Fruit fly (Drosophila melanogaster): ENCODE results near the gene shps.

shps gene

DNA sequence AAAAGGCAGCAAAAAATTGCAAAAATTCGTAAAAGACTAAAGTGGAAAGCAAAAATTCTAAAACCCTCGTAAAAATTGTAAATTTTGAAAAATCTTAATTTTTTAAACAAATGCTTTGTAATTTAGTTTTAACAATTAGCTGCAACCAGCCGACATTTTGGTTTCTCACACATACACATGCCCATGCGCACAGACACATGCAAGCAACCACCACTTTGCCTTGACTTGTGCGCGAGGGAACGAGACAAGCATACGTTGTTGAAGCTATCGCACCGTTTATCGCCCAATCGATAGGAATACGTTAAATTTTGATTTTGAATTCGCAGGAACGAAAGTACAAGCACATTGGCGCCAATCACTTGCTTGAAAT lies 41.0 kb downstream of the shps start (continued):
- TF ChIP-seq CG15514 (GFP tag; optimal IDR thresholded peaks at IDR 0.05) = peak; percentile 49
- peak; percentile 14 for TF ChIP-seq trem (tag; optimal IDR thresholded peaks at IDR 0.05)
- peak; percentile 66 for TF ChIP-seq CG1832 (GFP tag; optimal IDR thresholded peaks at IDR 0.05)
- peak; percentile 68 for TF ChIP-seq CG12299 (tag; optimal IDR thresholded peaks at IDR 0.05)
- TF ChIP-seq Scr (GFP tag; IDR thresholded peaks at IDR 0.05; ENCODE audit: partially characterized antibody) = peak; percentile 68
- TF ChIP-seq CG8478 (optimal IDR thresholded peaks at IDR 0.05) = peak; percentile 88
- TF ChIP-seq CG16813 (GFP tag; IDR thresholded peaks at IDR 0.05; ENCODE audit: partially characterized antibody) = peak; percentile 57
- TF ChIP-seq CG5953 (GFP tag; IDR thresholded peaks at IDR 0.05) = no peak
- TF ChIP-seq da (GFP tag; optimal IDR thresholded peaks at IDR 0.05) = no peak
- no peak for TF ChIP-seq CG14441 (GFP tag; IDR thresholded peaks at IDR 0.05)
- peak; percentile 83 for TF ChIP-seq YL-1 (GFP tag; optimal IDR thresholded peaks at IDR 0.05)
- TF ChIP-seq mld (GFP tag; IDR thresholded peaks at IDR 0.05; ENCODE audit: partially characterized antibody) = peak; percentile 62; the same call in 2 of the 3 replicates
- no peak for TF ChIP-seq az2 (GFP tag; optimal IDR thresholded peaks at IDR 0.05)
- peak; percentile 71 for TF ChIP-seq Sry-δ (GFP tag; optimal IDR thresholded peaks at IDR 0.05)
- TF ChIP-seq CG11504 (tag; optimal IDR thresholded peaks at IDR 0.05) = no peak
- TF ChIP-seq CG34224 (GFP tag; IDR thresholded peaks at IDR 0.05; ENCODE audit: partially characterized antibody) = peak; percentile 67
- peak; percentile 82 for TF ChIP-seq seq (GFP tag; IDR thresholded peaks at IDR 0.05)
- TF ChIP-seq HLHmδ (GFP tag; optimal IDR thresholded peaks at IDR 0.05) = peak; percentile 11
- peak; percentile 1 for TF ChIP-seq Side (GFP tag; optimal IDR thresholded peaks at IDR 0.05)
- no peak for TF ChIP-seq hkb (optimal IDR thresholded peaks at IDR 0.05)
- peak; percentile 27; the same call in 1 of the 2 replicates for TF ChIP-seq hkb (GFP tag; IDR thresholded peaks at IDR 0.05)
- peak; percentile 10 for TF ChIP-seq CG34376 (GFP tag; optimal IDR thresholded peaks at IDR 0.05)
- TF ChIP-seq CG2129 (GFP tag; IDR thresholded peaks at IDR 0.05; ENCODE audit: partially characterized antibody) = peak; percentile 43; the same call in 1 of the 2 replicates
- no peak for TF ChIP-seq Hr3 (GFP tag; optimal IDR thresholded peaks at IDR 0.05)
- peak; percentile 84 for TF ChIP-seq bbx (GFP tag; IDR thresholded peaks at IDR 0.05; ENCODE audit: partially characterized antibody)
- TF ChIP-seq Dp (GFP tag; optimal IDR thresholded peaks at IDR 0.05) = peak; percentile 76
- peak; percentile 46; the same call in 1 of the 3 replicates for TF ChIP-seq CG7963 (GFP tag; IDR thresholded peaks at IDR 0.05; ENCODE audit: partially characterized antibody)
- 0 out of 2 replicates have a peak, but pooled peaks have one; percentile 13 for TF ChIP-seq Adf1 (GFP tag; IDR thresholded peaks at IDR 0.05)
- TF ChIP-seq CG43689 (GFP tag; IDR thresholded peaks at IDR 0.05) = no peak
- TF ChIP-seq klu (GFP tag; IDR thresholded peaks at IDR 0.05) = no peak
- no peak for TF ChIP-seq NFAT (GFP tag; IDR thresholded peaks at IDR 0.05)
- TF ChIP-seq CG42726 (GFP tag; IDR thresholded peaks at IDR 0.05; ENCODE audit: partially characterized antibody) = peak; percentile 39; the same call in 1 of the 2 replicates
- TF ChIP-seq CG7745 (tag; optimal IDR thresholded peaks at IDR 0.05) = peak; percentile 35
- peak; percentile 50; the same call in 1 of the 2 replicates for TF ChIP-seq hbn (GFP tag; IDR thresholded peaks at IDR 0.05; ENCODE audit: partially characterized antibody)
- TF ChIP-seq vnd (GFP tag; IDR thresholded peaks at IDR 0.05; ENCODE audit: partially characterized antibody) = peak; percentile 53; the same call in 2 of the 3 replicates
- TF ChIP-seq Rfx (GFP tag; IDR thresholded peaks at IDR 0.05) = peak; percentile 52; the same call in 1 of the 2 replicates
- TF ChIP-seq Dll (GFP tag; IDR thresholded peaks at IDR 0.05; ENCODE audit: partially characterized antibody) = peak; percentile 66; the same call in 3 of the 4 replicates

All from whole organism, embryonic.